Fruit fly (Drosophila melanogaster): ENCODE results near the gene CG15641.

DNA sequence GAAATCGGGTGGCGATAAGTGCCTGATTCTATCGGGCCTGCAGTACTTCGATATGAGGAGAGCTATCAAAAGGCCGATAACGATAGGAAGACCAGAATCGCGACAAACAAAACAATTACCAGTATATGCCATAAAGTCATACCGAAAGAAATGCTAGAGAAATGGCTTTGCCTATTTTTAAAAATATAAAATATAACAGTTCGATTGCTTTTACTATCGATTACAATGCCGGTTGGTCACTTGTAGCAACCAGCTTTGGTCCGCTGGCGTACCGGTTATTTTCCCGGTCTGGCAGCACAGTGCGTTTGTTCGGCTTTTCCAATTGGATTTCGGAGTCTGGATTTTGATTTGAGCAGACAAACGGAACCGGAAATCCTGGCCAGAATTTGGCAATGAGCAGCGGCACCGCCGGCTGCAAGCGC, 5.2 kb upstream of the CG15641 start, which contains the start of the genes shtd, CG6294 and CG6299:
- no peak for TF ChIP-seq CG12605 (GFP tag; IDR thresholded peaks at IDR 0.05)
- no peak for TF ChIP-seq CG4496 (GFP tag; IDR thresholded peaks at IDR 0.05)
- no peak for TF ChIP-seq CG9948 (tag; optimal IDR thresholded peaks at IDR 0.05)
- TF ChIP-seq EcR (GFP tag; optimal IDR thresholded peaks at IDR 0.05): no peak
- no peak for TF ChIP-seq Snoo (tag; optimal IDR thresholded peaks at IDR 0.05)
- no peak for TF ChIP-seq fd96Ca (GFP tag; IDR thresholded peaks at IDR 0.05)
- no peak for TF ChIP-seq Ets98B (GFP tag; IDR thresholded peaks at IDR 0.05)
- no peak for TF ChIP-seq CG8159 (tag; optimal IDR thresholded peaks at IDR 0.05)
- TF ChIP-seq gl (tag; optimal IDR thresholded peaks at IDR 0.05): no peak
- TF ChIP-seq CG15710 (tag; optimal IDR thresholded peaks at IDR 0.05): no peak
